Fruit fly (Drosophila melanogaster) whole organism, prepupa: Measurements from ENCODE around the gene boil.
A peak's percentile ranks its signal among the peaks of the same experiment; 100 is the strongest.

Source experiments
- Blimp-1 ChIP-seq: fragments of 200-800 bp; sonication (Bioruptor generic); optimal IDR thresholded peaks from 3 replicates; lab custom pipeline; 2017; ENCODE audit warnings: missing biosample characterization, missing genetic modification characterization, mild to moderate bottlenecking, moderate library complexity, missing genetic modification reagents
- CG10669 ChIP-seq: fragments of 200-800 bp; sonication (Bioruptor generic); optimal IDR thresholded peaks from 3 replicates; lab custom pipeline; 2018; ENCODE audit warnings: missing biosample characterization, mild to moderate bottlenecking, missing genetic modification characterization, moderate library complexity
- CG11294 ChIP-seq: fragments of 200-800 bp; sonication (Bioruptor generic); IDR thresholded peaks from 2 replicates; pipeline ENCODE4 v1.3.6; 2022; ENCODE audit warnings: missing biosample characterization, missing genetic modification characterization
- CG11762 ChIP-seq: fragments of 200-800 bp; sonication (Bioruptor generic); optimal IDR thresholded peaks from 3 replicates; lab custom pipeline; 2016; ENCODE audit warnings: missing biosample characterization, missing genetic modification characterization; ENCODE audit not compliant: insufficient read depth
- CG1621 ChIP-seq: fragments of 200-800 bp; sonication (Bioruptor generic); optimal IDR thresholded peaks from 3 replicates; lab custom pipeline; 2018; ENCODE audit warnings: missing biosample characterization, mild to moderate bottlenecking, missing genetic modification characterization
- CG16779 ChIP-seq: fragments of 200-800 bp; sonication (Bioruptor generic); optimal IDR thresholded peaks from 3 replicates; lab custom pipeline; 2017; ENCODE audit warnings: missing biosample characterization, mild to moderate bottlenecking, missing genetic modification characterization
- CG3032 ChIP-seq: fragments of 200-800 bp; optimal IDR thresholded peaks from 2 replicates; lab custom pipeline; 2019; ENCODE audit warnings: missing biosample characterization, mild to moderate bottlenecking, missing genetic modification characterization, moderate library complexity
- CG32006 ChIP-seq: fragments of 200-800 bp; sonication (Bioruptor generic); optimal IDR thresholded peaks from 3 replicates; lab custom pipeline; 2017; ENCODE audit warnings: missing biosample characterization, mild to moderate bottlenecking, missing genetic modification characterization
- CG34406 ChIP-seq: fragments of 200-800 bp; sonication (Bioruptor generic); optimal IDR thresholded peaks from 3 replicates; lab custom pipeline; 2016; ENCODE audit warnings: missing biosample characterization, missing genetic modification characterization
- CG4318 ChIP-seq: fragments of 200-800 bp; sonication (Bioruptor generic); optimal IDR thresholded peaks from 3 replicates; lab custom pipeline; 2017; ENCODE audit warnings: missing biosample characterization, mild to moderate bottlenecking, missing genetic modification characterization
- CG6808 ChIP-seq: fragments of 200-800 bp; sonication (Bioruptor generic); optimal IDR thresholded peaks from 3 replicates; lab custom pipeline; 2017; ENCODE audit warnings: missing biosample characterization, missing genetic modification characterization, mild to moderate bottlenecking, moderate library complexity, missing genetic modification reagents
- CG6854 ChIP-seq: fragments of 200-800 bp; sonication (Bioruptor generic); optimal IDR thresholded peaks from 2 replicates; lab custom pipeline; 2017; ENCODE audit warnings: missing biosample characterization, mild to moderate bottlenecking, missing genetic modification characterization
- CG7368 ChIP-seq: fragments of 200-800 bp; sonication (Bioruptor generic); optimal IDR thresholded peaks from 3 replicates; lab custom pipeline; 2016; ENCODE audit warnings: missing biosample characterization, missing genetic modification characterization
- CG8319 ChIP-seq: fragments of 200-800 bp; sonication (Bioruptor generic); optimal IDR thresholded peaks from 3 replicates; lab custom pipeline; 2016; ENCODE audit warnings: missing biosample characterization, missing genetic modification characterization
- CG8632 ChIP-seq: fragments of 200-800 bp; sonication (Bioruptor generic); optimal IDR thresholded peaks from 3 replicates; lab custom pipeline; 2016; ENCODE audit warnings: missing biosample characterization, missing genetic modification characterization
- CG9139 ChIP-seq: fragments of 200-800 bp; sonication (Bioruptor generic); optimal IDR thresholded peaks from 3 replicates; lab custom pipeline; 2017; ENCODE audit warnings: missing biosample characterization, mild to moderate bottlenecking, missing genetic modification characterization
- Eip75B ChIP-seq: fragments of 200-800 bp; sonication (Bioruptor generic); optimal IDR thresholded peaks from 3 replicates; lab custom pipeline; 2016; ENCODE audit warnings: missing biosample characterization, missing genetic modification characterization
- Eip78C ChIP-seq: fragments of 200-800 bp; sonication (Bioruptor generic); peaks from one replicate; lab custom pipeline; 2016; ENCODE audit warnings: missing biosample characterization, missing genetic modification characterization
- Eip93F ChIP-seq: fragments of 200-800 bp; sonication (Bioruptor generic); optimal IDR thresholded peaks from 2 replicates; lab custom pipeline; 2016; ENCODE audit warnings: missing biosample characterization, mild to moderate bottlenecking, missing genetic modification characterization
- Ets21C ChIP-seq: fragments of 200-800 bp; sonication (Bioruptor generic); optimal IDR thresholded peaks from 3 replicates; lab custom pipeline; 2016; ENCODE audit warnings: missing biosample characterization, missing genetic modification characterization
- Ets96B ChIP-seq: fragments of 200-800 bp; optimal IDR thresholded peaks from 2 replicates; lab custom pipeline; 2019; ENCODE audit warnings: missing biosample characterization, mild to moderate bottlenecking, missing genetic modification characterization, moderate library complexity
- Gug ChIP-seq: fragments of 200-800 bp; sonication (Bioruptor generic); IDR thresholded peaks from 2 replicates; pipeline ENCODE4 v1.3.6; 2022; ENCODE audit warnings: missing biosample characterization, missing genetic modification characterization
- Hr38 ChIP-seq: sonication (Bioruptor generic); optimal IDR thresholded peaks from 2 replicates; lab custom pipeline; 2016; ENCODE audit warnings: missing biosample characterization, missing genetic modification characterization
- Hr39 ChIP-seq: fragments of 200-800 bp; sonication (Bioruptor generic); optimal IDR thresholded peaks from 2 replicates; lab custom pipeline; 2016; ENCODE audit warnings: missing biosample characterization, missing genetic modification characterization
- Hr4 ChIP-seq: fragments of 200-800 bp; sonication (Bioruptor generic); optimal IDR thresholded peaks from 3 replicates; lab custom pipeline; 2016; ENCODE audit warnings: missing biosample characterization, missing genetic modification characterization
- Lpt ChIP-seq: fragments of 200-800 bp; sonication (Bioruptor generic); optimal IDR thresholded peaks from 3 replicates; lab custom pipeline; 2016; ENCODE audit warnings: missing biosample characterization, missing genetic modification characterization
- Met ChIP-seq: fragments of 200-800 bp; sonication (Bioruptor generic); optimal IDR thresholded peaks from 3 replicates; lab custom pipeline; 2016; ENCODE audit warnings: missing biosample characterization, missing genetic modification characterization
- Smox ChIP-seq: fragments of 200-800 bp; sonication (Bioruptor generic); optimal IDR thresholded peaks from 3 replicates; lab custom pipeline; 2016; ENCODE audit warnings: missing biosample characterization, missing genetic modification characterization
- Sox102F ChIP-seq: fragments of 200-800 bp; sonication (Bioruptor generic); optimal IDR thresholded peaks from 2 replicates; lab custom pipeline; 2016; ENCODE audit warnings: missing biosample characterization, mild to moderate bottlenecking, missing genetic modification characterization
- Sox14 ChIP-seq: fragments of 200-800 bp; sonication (Bioruptor generic); optimal IDR thresholded peaks from 3 replicates; lab custom pipeline; 2016; ENCODE audit warnings: missing biosample characterization, missing genetic modification characterization
- Sox15 ChIP-seq: fragments of 200-800 bp; sonication (Bioruptor generic); optimal IDR thresholded peaks from 3 replicates; lab custom pipeline; 2016; ENCODE audit warnings: missing biosample characterization, missing genetic modification characterization
- achi ChIP-seq: fragments of 200-800 bp; sonication (Bioruptor generic); optimal IDR thresholded peaks from 3 replicates; lab custom pipeline; 2016; ENCODE audit warnings: missing biosample characterization, missing genetic modification characterization
- dac ChIP-seq: fragments of 200-800 bp; sonication (Bioruptor generic); optimal IDR thresholded peaks from 2 replicates; lab custom pipeline; 2017; ENCODE audit warnings: missing biosample characterization, mild to moderate bottlenecking, missing genetic modification characterization
- dsx ChIP-seq: fragments of 200-800 bp; optimal IDR thresholded peaks from 3 replicates; lab custom pipeline; 2019; ENCODE audit warnings: missing biosample characterization, mild to moderate bottlenecking, missing genetic modification characterization, moderate library complexity; ENCODE audit not compliant: poor library complexity, severe bottlenecking
- eg ChIP-seq: fragments of 200-800 bp; sonication (Bioruptor generic); IDR thresholded peaks from 3 replicates; pipeline ENCODE4 v1.3.6; 2022; ENCODE audit warnings: missing biosample characterization, missing genetic modification characterization
- fd59A ChIP-seq: fragments of 200-800 bp; sonication (Bioruptor generic); optimal IDR thresholded peaks from 2 replicates; lab custom pipeline; 2017; ENCODE audit warnings: missing biosample characterization, mild to moderate bottlenecking, missing genetic modification characterization, missing genetic modification reagents
- fd85E ChIP-seq: fragments of 200-800 bp; sonication (Bioruptor generic); optimal IDR thresholded peaks from 3 replicates; lab custom pipeline; 2016; ENCODE audit warnings: missing biosample characterization, missing genetic modification characterization
- fkh ChIP-seq: fragments of 200-800 bp; sonication (Bioruptor generic); optimal IDR thresholded peaks from 3 replicates; lab custom pipeline; 2017; ENCODE audit warnings: missing biosample characterization, mild to moderate bottlenecking, missing genetic modification characterization, moderate library complexity
- lz ChIP-seq: fragments of 200-800 bp; sonication (Bioruptor generic); optimal IDR thresholded peaks from 3 replicates; lab custom pipeline; 2016; ENCODE audit warnings: missing biosample characterization, missing genetic modification characterization
- net ChIP-seq: fragments of 200-800 bp; sonication (Bioruptor generic); optimal IDR thresholded peaks from 3 replicates; lab custom pipeline; 2016; ENCODE audit warnings: missing biosample characterization, missing genetic modification characterization
- salr ChIP-seq, 2 experiments: fragments of 200-800 bp; sonication (Bioruptor generic); optimal IDR thresholded peaks; 3 replicates each; lab custom pipeline; 2016 to 2018; ENCODE audit warnings: missing biosample characterization in 2 of 2, missing genetic modification characterization in 2 of 2, mild to moderate bottlenecking in 1 of 2
- spab ChIP-seq: fragments of 200-800 bp; sonication (Bioruptor generic); optimal IDR thresholded peaks from 2 replicates; lab custom pipeline; 2017; ENCODE audit warnings: missing biosample characterization, mild to moderate bottlenecking, missing genetic modification characterization, missing genetic modification reagents
- svp ChIP-seq: fragments of 200-800 bp; sonication (Bioruptor generic); peaks from one replicate; lab custom pipeline; 2016; ENCODE audit warnings: missing biosample characterization, missing genetic modification characterization
- topi ChIP-seq: fragments of 200-800 bp; sonication (Bioruptor generic); optimal IDR thresholded peaks from 3 replicates; lab custom pipeline; 2016; ENCODE audit warnings: missing biosample characterization, missing genetic modification characterization

Gene boil

DNA sequence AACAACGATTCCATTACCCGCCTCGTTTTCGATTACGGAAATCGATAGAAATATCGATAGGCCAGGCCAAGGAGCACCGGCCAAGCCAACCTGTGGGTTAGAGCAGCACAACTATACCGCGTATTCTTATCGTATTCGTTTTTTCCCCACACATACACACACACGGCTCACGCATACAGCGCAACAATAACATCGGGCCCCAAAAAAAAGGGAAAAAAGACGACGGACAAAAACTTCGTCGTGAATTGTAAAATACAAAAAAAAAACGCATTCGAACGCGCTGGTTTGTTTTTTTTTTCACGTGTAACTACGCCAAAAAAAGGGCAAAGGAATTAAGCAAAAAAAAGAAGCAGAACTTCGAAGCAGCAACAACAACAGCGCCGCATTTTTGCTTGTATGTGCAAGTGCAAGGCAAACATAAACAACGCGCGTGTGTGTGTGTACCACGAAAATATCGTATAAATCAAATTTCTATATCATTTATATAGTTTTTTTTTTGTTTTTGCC lies 33.5 kb downstream of the boil start, which contains the start of gene CG32772 (continued):
- TF ChIP-seq CG6808 (GFP tag; lab: Kevin White, UChicago), result peak; percentile 99
- TF ChIP-seq CG34406, result peak; percentile 99
- peak; percentile 95 for TF ChIP-seq dsx (GFP tag; lab: Kevin White, UChicago)
- peak; percentile 95 for TF ChIP-seq fd59A (GFP tag; lab: Kevin White, UChicago)
- peak; percentile 99 for TF ChIP-seq CG7368 (GFP tag; lab: Kevin White, UChicago)
- TF ChIP-seq CG6854 (GFP tag; lab: Kevin White, UChicago), result peak; percentile 99
- TF ChIP-seq Met (GFP tag; lab: Kevin White, UChicago), result peak; percentile 87
- TF ChIP-seq Blimp-1 (GFP tag; lab: Kevin White, UChicago), result peak; percentile 88
- TF ChIP-seq CG11294 (GFP tag; lab: Robert Waterston, UW), result peak; percentile 83
- peak; percentile 96 for TF ChIP-seq CG8319
- TF ChIP-seq CG16779 (tag; lab: Kevin White, UChicago), result peak; percentile 99
- TF ChIP-seq CG3032 (tag; lab: Kevin White, UChicago), result peak; percentile 97

DNA sequence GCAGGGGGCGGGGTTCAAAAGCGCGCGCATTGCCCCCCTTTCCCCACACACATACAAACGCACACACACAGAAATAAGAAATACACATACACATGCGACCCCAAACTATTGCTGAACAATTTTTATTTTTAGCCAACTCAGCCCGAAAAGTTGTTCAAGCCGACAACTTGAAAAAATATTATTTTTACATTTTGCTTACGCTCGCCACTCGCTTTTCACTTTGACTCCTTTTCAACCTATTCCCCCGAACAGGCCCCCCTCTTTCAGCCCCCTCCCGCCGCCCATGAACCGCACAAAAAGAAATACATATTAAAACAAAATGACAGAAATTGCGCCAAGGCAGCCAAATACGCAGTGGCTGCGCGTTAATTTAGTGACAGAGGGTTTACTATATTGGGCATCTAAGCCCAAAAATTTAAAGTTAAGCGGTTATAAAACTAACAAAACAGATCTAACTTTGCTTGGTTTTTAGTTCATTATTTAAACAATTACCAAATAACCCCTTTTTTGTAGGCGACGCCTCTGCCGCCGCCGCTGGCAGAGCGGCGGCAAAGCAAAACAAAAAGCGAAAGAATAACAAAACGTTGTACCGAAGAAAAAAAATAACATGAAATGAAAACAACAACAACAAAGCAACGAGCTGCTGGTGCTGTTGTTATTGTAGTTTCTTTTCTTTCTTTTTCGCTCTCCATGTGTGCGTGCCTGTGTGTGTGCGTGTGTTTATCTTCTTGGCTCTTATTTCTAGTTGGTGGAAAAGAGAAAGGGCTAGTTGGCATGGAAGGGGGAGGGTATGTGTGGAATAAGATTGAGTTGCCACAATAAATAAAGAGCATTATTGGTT lies 34.7 kb downstream of the boil start:
- TF ChIP-seq topi, result peak; percentile 100
- peak; percentile 100 for TF ChIP-seq dac (GFP tag; lab: Kevin White, UChicago)
- TF ChIP-seq net (GFP tag; lab: Kevin White, UChicago), result peak; percentile 100
- TF ChIP-seq CG6808 (GFP tag; lab: Kevin White, UChicago), result peak; percentile 99
- peak; percentile 99 for TF ChIP-seq CG16779 (tag; lab: Kevin White, UChicago)
- TF ChIP-seq dsx (GFP tag; lab: Kevin White, UChicago), result peak; percentile 100
- peak; percentile 100 for TF ChIP-seq CG11762 (GFP tag; lab: Kevin White, UChicago)
- TF ChIP-seq CG9139, result peak; percentile 100
- TF ChIP-seq CG1621, result peak; percentile 100
- TF ChIP-seq fkh, result peak; percentile 97
- TF ChIP-seq Sox102F (GFP tag; lab: Kevin White, UChicago), result peak; percentile 100
- peak; percentile 100 for TF ChIP-seq Smox
- peak; percentile 100 for TF ChIP-seq Hr39 (GFP tag; lab: Kevin White, UChicago)
- peak; percentile 100 for TF ChIP-seq salr (GFP tag; optimal IDR thresholded peaks at IDR 0.05; lab: Kevin White, UChicago)
- peak; percentile 100 for TF ChIP-seq lz
- peak; percentile 99 for TF ChIP-seq Blimp-1 (GFP tag; lab: Kevin White, UChicago)
- TF ChIP-seq Eip93F (GFP tag; lab: Kevin White, UChicago), result peak; percentile 100
- peak; percentile 99 for TF ChIP-seq CG11294 (GFP tag; lab: Robert Waterston, UW)
- peak; percentile 100 for TF ChIP-seq Sox15
- peak; percentile 100 for TF ChIP-seq CG8319
- TF ChIP-seq spab (GFP tag; lab: Kevin White, UChicago), result peak; percentile 100
- peak; percentile 100 for TF ChIP-seq Eip78C (GFP tag; lab: Kevin White, UChicago)
- peak; percentile 100 for TF ChIP-seq CG10669 (GFP tag; lab: Kevin White, UChicago)
- TF ChIP-seq eg (GFP tag; lab: Robert Waterston, UW), result peak; percentile 100
- TF ChIP-seq CG6854 (GFP tag; lab: Kevin White, UChicago), result peak; percentile 100
- TF ChIP-seq Sox14 (GFP tag; lab: Kevin White, UChicago), result peak; percentile 100
- peak; percentile 100 for TF ChIP-seq Ets96B (tag; lab: Kevin White, UChicago)
- TF ChIP-seq CG8632 (GFP tag; lab: Kevin White, UChicago), result peak; percentile 100
- peak; percentile 100 for TF ChIP-seq CG34406
- peak; percentile 99 for TF ChIP-seq achi
- TF ChIP-seq CG4318 (GFP tag; lab: Kevin White, UChicago), result peak; percentile 100
- peak; percentile 100 for TF ChIP-seq Eip75B (GFP tag; lab: Kevin White, UChicago)
- peak; percentile 100 for TF ChIP-seq fd59A (GFP tag; lab: Kevin White, UChicago)
- TF ChIP-seq Ets21C (GFP tag; lab: Kevin White, UChicago), result peak; percentile 100
- peak; percentile 96 for TF ChIP-seq Hr38 (GFP tag; lab: Kevin White, UChicago)
- TF ChIP-seq Met (GFP tag; lab: Kevin White, UChicago), result peak; percentile 100
- TF ChIP-seq fd85E, result peak; percentile 99
- TF ChIP-seq CG32006 (GFP tag; lab: Kevin White, UChicago), result peak; percentile 100
- TF ChIP-seq Lpt (GFP tag; lab: Kevin White, UChicago), result peak; percentile 100
- TF ChIP-seq Hr4 (GFP tag; lab: Kevin White, UChicago), result peak; percentile 100
- peak; percentile 100 for TF ChIP-seq CG7368 (GFP tag; lab: Kevin White, UChicago)
- peak; percentile 100 for TF ChIP-seq Gug
- TF ChIP-seq svp, result peak; percentile 100
